Worm (Caenorhabditis elegans) whole organism, young adult: Measurements from ENCODE around the gene B0403.3.

Experiments
- B0019.2 ChIP-seq: fragments of 200-800 bp; sonication (Bioruptor generic); conservative IDR thresholded peaks from 2 replicates; pipeline ENCODE4 v1.3.6; 2022; ENCODE audit warnings: missing genetic modification reagents, missing genetic modification characterization, missing compliant biosample characterization
- B0336.3 ChIP-seq: fragments of 200-800 bp; sonication (Bioruptor generic); IDR thresholded peaks from 2 replicates; pipeline ENCODE4 v1.3.6; 2022; ENCODE audit warnings: missing genetic modification characterization, missing compliant biosample characterization
- C06A6.2 ChIP-seq: fragments of 200-800 bp; sonication (Bioruptor generic); conservative IDR thresholded peaks from 2 replicates; pipeline ENCODE4 v1.3.6; 2022; ENCODE audit warnings: missing genetic modification characterization, missing compliant biosample characterization
- D2030.7 ChIP-seq: fragments of 200-800 bp; sonication (Bioruptor generic); IDR thresholded peaks from 2 replicates; pipeline ENCODE4 v1.3.6; 2022; ENCODE audit warnings: missing genetic modification reagents, missing genetic modification characterization, missing compliant biosample characterization
- F23B12.7 ChIP-seq: sonication (generic microtip); optimal IDR thresholded peaks from 2 replicates; lab custom pipeline; 2017; ENCODE audit warnings: missing genetic modification characterization, mild to moderate bottlenecking, missing compliant biosample characterization, antibody characterized with exemption, moderate library complexity; ENCODE audit not compliant: insufficient read depth
- F33H1.4 ChIP-seq: fragments of 200-800 bp; sonication (Bioruptor generic); IDR thresholded peaks from 2 replicates; pipeline ENCODE4 v1.3.6; 2022; ENCODE audit warnings: missing genetic modification reagents, missing genetic modification characterization, missing compliant biosample characterization
- F39B2.1 ChIP-seq: fragments of 200-800 bp; sonication (Bioruptor generic); IDR thresholded peaks from 2 replicates; pipeline ENCODE4 v1.3.6; 2022; ENCODE audit warnings: missing genetic modification reagents, missing genetic modification characterization, missing compliant biosample characterization
- F52B5.7 ChIP-seq: sonication (generic microtip); optimal IDR thresholded peaks from 2 replicates; lab custom pipeline; 2016; ENCODE audit warnings: mild to moderate bottlenecking, missing genetic modification characterization, missing compliant biosample characterization
- ZK185.1 ChIP-seq: sonication (generic microtip); optimal IDR thresholded peaks from 2 replicates; lab custom pipeline; 2016; ENCODE audit warnings: mild to moderate bottlenecking, missing genetic modification characterization, missing compliant biosample characterization; ENCODE audit not compliant: poor library complexity, severe bottlenecking
- ama-1 ChIP-seq, 3 experiments: fragments of 150-350 bp in 1 of 3; sonication (generic microtip) in 2 of 3; optimal IDR thresholded peaks; 2 replicates each; lab custom pipeline; 2014 to 2018; ENCODE audit warnings: missing biosample characterization in 2 of 3, missing genetic modification characterization in 2 of 3, missing genetic modification reagents in 2 of 3
- ccch-3 ChIP-seq: fragments of 200-800 bp; sonication (Bioruptor generic); optimal IDR thresholded peaks from 2 replicates; lab custom pipeline; 2018; ENCODE audit warnings: mild to moderate bottlenecking, missing genetic modification characterization, missing compliant biosample characterization
- ceh-27 ChIP-seq: fragments of 200-800 bp; sonication (Bioruptor generic); optimal IDR thresholded peaks from 2 replicates; lab custom pipeline; 2018; ENCODE audit warnings: mild to moderate bottlenecking, missing genetic modification characterization, moderate library complexity, missing compliant biosample characterization
- ceh-79 ChIP-seq: sonication (generic microtip); optimal IDR thresholded peaks from 2 replicates; lab custom pipeline; 2017; ENCODE audit warnings: mild to moderate bottlenecking, missing genetic modification characterization, missing compliant biosample characterization
- ceh-91 ChIP-seq: fragments of 200-800 bp; sonication (Bioruptor generic); IDR thresholded peaks from 2 replicates; pipeline ENCODE4 v1.3.6; 2022; ENCODE audit warnings: missing genetic modification reagents, missing genetic modification characterization, missing compliant biosample characterization
- chd-7 ChIP-seq: sonication (generic microtip); optimal IDR thresholded peaks from 2 replicates; lab custom pipeline; 2016; ENCODE audit warnings: mild to moderate bottlenecking, missing genetic modification characterization, moderate library complexity, missing compliant biosample characterization
- dox-1 ChIP-seq: fragments of 200-800 bp; sonication (Bioruptor generic); IDR thresholded peaks from 2 replicates; pipeline ENCODE4 v1.3.6; 2022; ENCODE audit warnings: missing genetic modification reagents, missing genetic modification characterization, missing compliant biosample characterization
- dpff-1 ChIP-seq: sonication (generic microtip); optimal IDR thresholded peaks from 2 replicates; lab custom pipeline; 2017; ENCODE audit warnings: mild to moderate bottlenecking, missing genetic modification characterization, missing compliant biosample characterization
- efl-1 ChIP-seq: fragments of 150-350 bp; optimal IDR thresholded peaks from 2 replicates; lab custom pipeline; 2014; ENCODE audit warnings: missing biosample characterization, missing genetic modification reagents, missing genetic modification characterization
- egrh-3 ChIP-seq: fragments of 200-800 bp; sonication (Bioruptor generic); IDR thresholded peaks from 2 replicates; pipeline ENCODE4 v1.3.6; 2022; ENCODE audit warnings: missing genetic modification reagents, missing genetic modification characterization, missing compliant biosample characterization
- ekl-4 ChIP-seq: fragments of 200-800 bp; sonication (Bioruptor generic); IDR thresholded peaks from 2 replicates; pipeline ENCODE4 v1.3.6; 2022; ENCODE audit warnings: missing genetic modification reagents, missing genetic modification characterization, missing compliant biosample characterization
- hrde-1 ChIP-seq: sonication (generic microtip); optimal IDR thresholded peaks from 2 replicates; lab custom pipeline; 2016; ENCODE audit warnings: missing genetic modification characterization, mild to moderate bottlenecking, missing compliant biosample characterization, moderate library complexity, missing genotype, missing genetic modification reagents, borderline replicate concordance
- let-526 ChIP-seq: fragments of 200-800 bp; sonication (Bioruptor generic); IDR thresholded peaks from 2 replicates; pipeline ENCODE4 v1.3.6; 2022; ENCODE audit warnings: missing genetic modification reagents, missing genetic modification characterization, missing compliant biosample characterization
- lin-40 ChIP-seq: sonication (generic microtip); optimal IDR thresholded peaks from 2 replicates; lab custom pipeline; 2016; ENCODE audit warnings: missing genetic modification characterization, mild to moderate bottlenecking, missing compliant biosample characterization, missing genotype, missing genetic modification reagents
- madf-10 ChIP-seq: sonication (generic microtip); optimal IDR thresholded peaks from 2 replicates; lab custom pipeline; 2016; ENCODE audit warnings: mild to moderate bottlenecking, missing genetic modification characterization, missing compliant biosample characterization
- madf-8 ChIP-seq: fragments of 200-800 bp; sonication (Bioruptor generic); conservative IDR thresholded peaks from 2 replicates; pipeline ENCODE4 v1.3.6; 2022; ENCODE audit warnings: missing genetic modification reagents, missing genetic modification characterization, missing compliant biosample characterization
- mes-4 ChIP-seq: sonication (generic microtip); optimal IDR thresholded peaks from 2 replicates; lab custom pipeline; 2016; ENCODE audit warnings: missing genotype, missing genetic modification characterization, missing compliant biosample characterization
- nfya-1 ChIP-seq: sonication (generic microtip); optimal IDR thresholded peaks from 2 replicates; lab custom pipeline; 2017; ENCODE audit warnings: antibody characterized with exemption, missing compliant biosample characterization, missing genetic modification characterization, borderline replicate concordance; ENCODE audit not compliant: insufficient read depth
- rpc-1 ChIP-seq, 2 experiments: fragments of 150-350 bp in 1 of 2; sonication (generic microtip) in 1 of 2; optimal IDR thresholded peaks; 2 replicates each; lab custom pipeline; 2014 to 2018; ENCODE audit warnings: missing biosample characterization in 1 of 2, missing genetic modification characterization in 1 of 2, missing genetic modification reagents in 1 of 2, missing genotype in 1 of 2
- sdz-38 ChIP-seq: sonication (generic microtip); optimal IDR thresholded peaks from 2 replicates; lab custom pipeline; 2016; ENCODE audit warnings: missing genotype, missing genetic modification characterization, missing compliant biosample characterization
- tbx-9 ChIP-seq: sonication (generic microtip); optimal IDR thresholded peaks from 2 replicates; lab custom pipeline; 2016; ENCODE audit warnings: borderline replicate concordance, missing genetic modification characterization, inconsistent platforms, missing compliant biosample characterization
- tlf-1 ChIP-seq: fragments of 200-800 bp; sonication (Bioruptor generic); optimal IDR thresholded peaks from 2 replicates; lab custom pipeline; 2018; ENCODE audit warnings: mild to moderate bottlenecking, missing genetic modification characterization, missing compliant biosample characterization
- ztf-26 ChIP-seq: sonication (generic microtip); optimal IDR thresholded peaks from 2 replicates; lab custom pipeline; 2017; ENCODE audit warnings: missing genetic modification characterization, missing compliant biosample characterization
- ztf-28 ChIP-seq: fragments of 200-800 bp; sonication (Bioruptor generic); IDR thresholded peaks from 2 replicates; pipeline ENCODE4 v1.3.6; 2022; ENCODE audit warnings: missing genetic modification reagents, missing genetic modification characterization, missing compliant biosample characterization
- ztf-3 ChIP-seq: fragments of 200-800 bp; sonication (Bioruptor generic); optimal IDR thresholded peaks from 2 replicates; lab custom pipeline; 2018; ENCODE audit warnings: mild to moderate bottlenecking, missing genetic modification characterization, missing compliant biosample characterization
- ztf-6 ChIP-seq: fragments of 200-800 bp; sonication (Bioruptor generic); IDR thresholded peaks from 2 replicates; pipeline ENCODE4 v1.3.6; 2022; ENCODE audit warnings: missing genetic modification reagents, missing genetic modification characterization, missing compliant biosample characterization

The B0403.3 gene

DNA sequence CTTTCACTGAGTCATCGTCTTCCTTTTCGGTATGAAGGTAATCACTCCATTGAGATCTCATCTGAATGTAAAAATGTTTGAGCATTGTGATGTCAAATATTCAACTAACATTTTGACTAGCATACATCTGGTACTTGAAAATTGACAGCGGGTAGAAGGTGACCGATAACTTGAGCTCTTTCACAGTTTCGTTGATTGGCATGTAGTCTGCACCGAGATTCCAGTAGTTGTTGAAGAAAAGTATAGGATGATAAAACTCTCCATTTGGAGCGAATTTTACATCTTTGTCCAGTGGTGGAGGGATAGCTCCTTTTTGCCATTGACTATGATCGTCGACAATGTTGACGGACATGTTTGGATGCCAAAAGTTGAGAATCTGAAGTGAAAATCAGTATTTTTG, 35.9 kb upstream of the B0403.3 start:
- no peak for TF ChIP-seq egrh-3 (GFP tag; lab: Robert Waterston, UW)
- TF ChIP-seq let-526 (GFP tag; lab: Robert Waterston, UW) = no peak
- TF ChIP-seq tlf-1 (GFP tag; lab: Kevin White, UChicago) = no peak
- TF ChIP-seq ceh-91 (GFP tag; lab: Robert Waterston, UW) = no peak
- no peak for TF ChIP-seq madf-10 (tag; lab: Kevin White, UChicago)
- TF ChIP-seq F33H1.4 = no peak
- no peak for TF ChIP-seq B0019.2 (GFP tag; lab: Robert Waterston, UW)
- no peak for TF ChIP-seq ama-1 (optimal IDR thresholded peaks at IDR 0.05; lab: Kevin White, UChicago)
- TF ChIP-seq ama-1 (GFP tag; optimal IDR thresholded peaks at IDR 0.05; lab: Kevin White, UChicago) = no peak
- no peak for TF ChIP-seq mes-4
- TF ChIP-seq dox-1 (GFP tag; lab: Robert Waterston, UW) = no peak
- TF ChIP-seq D2030.7 (GFP tag; lab: Robert Waterston, UW) = no peak
- no peak for TF ChIP-seq C06A6.2 (GFP tag; lab: Robert Waterston, UW)
- no peak for TF ChIP-seq ZK185.1 (tag; lab: Kevin White, UChicago)
- no peak for TF ChIP-seq tbx-9 (tag; lab: Kevin White, UChicago)
- no peak for TF ChIP-seq dpff-1 (tag; lab: Kevin White, UChicago)
- no peak for TF ChIP-seq ceh-27 (GFP tag; lab: Kevin White, UChicago)
- no peak for TF ChIP-seq ztf-3 (GFP tag; lab: Kevin White, UChicago)
- TF ChIP-seq ztf-6 (GFP tag; lab: Robert Waterston, UW) = no peak
- no peak for TF ChIP-seq efl-1 (GFP tag; lab: Kevin White, UChicago)
- TF ChIP-seq, all 124 proteins: peak for 0

DNA sequence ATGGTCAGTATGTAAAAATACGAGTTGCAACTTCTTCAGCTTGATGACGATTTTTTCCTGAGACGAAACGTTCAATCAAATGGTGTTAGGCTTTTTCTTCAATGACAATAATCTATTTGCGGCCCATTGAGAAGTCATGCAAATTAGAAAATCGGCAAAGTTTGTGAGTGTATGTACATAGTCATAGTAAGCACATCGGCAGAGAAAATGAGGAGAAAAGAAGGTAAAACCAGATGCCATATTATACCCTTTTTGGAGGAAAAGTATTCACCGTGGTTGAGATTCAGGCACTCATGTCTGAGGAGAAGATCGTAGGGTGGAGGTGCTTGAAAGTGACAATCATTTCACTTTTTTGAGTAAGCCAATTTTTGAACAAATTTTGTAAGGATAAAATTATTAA, 33.2 kb upstream of the B0403.3 start, which contains the start of gene C36B7.5:
Gene C36B7.5, minus strand, starts transcription at position 101 of the 400 bp plus-strand sequence.
- TF ChIP-seq ccch-3 (GFP tag; lab: Kevin White, UChicago) = no peak
- no peak for TF ChIP-seq madf-8 (GFP tag; lab: Robert Waterston, UW)
- TF ChIP-seq B0336.3 (GFP tag; lab: Robert Waterston, UW) = no peak
- TF ChIP-seq hrde-1 (tag; lab: Kevin White, UChicago) = no peak
- TF ChIP-seq ekl-4 (GFP tag; lab: Robert Waterston, UW) = no peak
- TF ChIP-seq F23B12.7 (tag; lab: Kevin White, UChicago) = no peak
- no peak for TF ChIP-seq ceh-79
- no peak for TF ChIP-seq chd-7
- no peak for TF ChIP-seq nfya-1

DNA sequence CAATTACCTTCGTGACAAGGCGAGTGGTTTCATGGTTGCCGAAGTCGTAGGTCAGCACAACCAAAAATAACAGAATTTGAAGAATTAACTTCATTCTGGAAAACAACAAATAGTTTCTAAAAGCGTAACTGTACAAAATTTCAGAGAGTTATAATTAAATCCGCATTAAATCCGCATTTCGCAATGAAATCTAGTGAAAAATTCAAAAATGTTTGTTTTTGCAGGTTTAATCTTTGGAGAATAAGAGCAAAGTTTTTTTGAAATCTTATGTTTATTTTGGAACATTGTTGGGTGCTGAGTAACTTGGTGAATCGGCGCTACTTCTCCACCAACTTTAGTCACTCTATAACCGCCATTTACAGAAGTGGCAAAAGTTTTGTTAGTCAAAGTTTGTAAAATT, 22.8 kb upstream of the B0403.3 start, which contains the start of gene C36B7.4:
Gene C36B7.4, minus strand, starts transcription at position 101 of the 400 bp plus-strand sequence.
- no peak for TF ChIP-seq F52B5.7 (tag; lab: Kevin White, UChicago)
- no peak for TF ChIP-seq ztf-28 (GFP tag; lab: Robert Waterston, UW)
- TF ChIP-seq nfya-1 = no peak
- TF ChIP-seq B0019.2 (GFP tag; lab: Robert Waterston, UW) = no peak
- no peak for TF ChIP-seq ztf-26 (tag; lab: Kevin White, UChicago)
- TF ChIP-seq lin-40 (tag; lab: Kevin White, UChicago) = no peak
- TF ChIP-seq D2030.7 (GFP tag; lab: Robert Waterston, UW) = no peak
- TF ChIP-seq egrh-3 (GFP tag; lab: Robert Waterston, UW) = no peak
- TF ChIP-seq rpc-1 (optimal IDR thresholded peaks at IDR 0.05; lab: Kevin White, UChicago) = no peak
- TF ChIP-seq rpc-1 (tag; optimal IDR thresholded peaks at IDR 0.05; lab: Kevin White, UChicago) = no peak
- no peak for TF ChIP-seq sdz-38 (tag; lab: Kevin White, UChicago)
- no peak for TF ChIP-seq F39B2.1 (GFP tag; lab: Robert Waterston, UW)
